Fruit fly (Drosophila melanogaster) Kc167 (cell line): Measurements from ENCODE around the gene CG43922.

Source experiments
- Myc ChIP-seq: fragments of >200 bp; optimal IDR thresholded peaks from 2 replicates; lab custom pipeline; 2017; ENCODE audit warnings: missing external identifiers
- Sin3A ChIP-seq: fragments of >200 bp; optimal IDR thresholded peaks from 2 replicates; lab custom pipeline; 2018; ENCODE audit warnings: missing external identifiers
- insv ChIP-seq: fragments of >200 bp; optimal IDR thresholded peaks from 3 replicates; lab custom pipeline; 2018; ENCODE audit warnings: missing external identifiers
- psq ChIP-seq: fragments of >200 bp; optimal IDR thresholded peaks from 2 replicates; lab custom pipeline; 2017; ENCODE audit warnings: missing external identifiers
- ttk ChIP-seq: sonication (Bioruptor generic); optimal IDR thresholded peaks from 2 replicates; lab custom pipeline; 2017; ENCODE audit warnings: missing external identifiers

dm6 chr2L:6291605-6292004 is 16.9 kb downstream of the CG43922 start:
- TF ChIP-seq Myc (lab: Kevin White, UChicago) (no peak), insv (lab: Kevin White, UChicago) (no peak), psq (lab: Kevin White, UChicago) (no peak), ttk (lab: Kevin White, UChicago) (no peak), Sin3A (lab: Kevin White, UChicago) (no peak)
